Worm (Caenorhabditis elegans) whole organism, midembryonic: Measurements from ENCODE around the gene C01B10.6.

Experiments used
- cog-1 ChIP-seq: sonication (generic microtip); optimal IDR thresholded peaks from 2 replicates; lab custom pipeline; 2016; ENCODE audit warnings: missing genetic modification characterization, missing compliant biosample characterization
- flt-1 ChIP-seq: fragments of 200-800 bp; sonication (Bioruptor generic); IDR thresholded peaks from 2 replicates; pipeline ENCODE4 v1.3.6; 2022; ENCODE audit warnings: missing genetic modification characterization, missing compliant biosample characterization
- klf-2 ChIP-seq: fragments of 200-800 bp; sonication (Bioruptor generic); conservative IDR thresholded peaks from 2 replicates; pipeline ENCODE4 v1.3.6; 2022; ENCODE audit warnings: missing genetic modification reagents, missing genetic modification characterization, missing compliant biosample characterization
- ref-1 ChIP-seq: fragments of 200-800 bp; sonication (Bioruptor generic); conservative IDR thresholded peaks from 2 replicates; pipeline ENCODE4 v1.3.6; 2022; ENCODE audit warnings: missing genetic modification reagents, missing genetic modification characterization, missing compliant biosample characterization

ce11 chrIV:6605863-6606262, 34.1 kb upstream of the C01B10.6 start, which contains the start of gene nstp-2:
- TF ChIP-seq cog-1 (tag; lab: Kevin White, UChicago) (no peak), klf-2 (no peak), flt-1 (GFP tag; lab: Robert Waterston, UW) (no peak), ref-1 (no peak)
